Fruit fly (Drosophila melanogaster): ENCODE results near the gene Cyp4d20.

The Cyp4d20 gene

dm6 chr3L:2446201-2446600 lies 32.0 kb downstream of the Cyp4d20 start:
- TF ChIP-seq CG4496 (GFP tag; IDR thresholded peaks at IDR 0.05) = no peak
- TF ChIP-seq CG34367 (tag; optimal IDR thresholded peaks at IDR 0.05) = no peak
- no peak for TF ChIP-seq CG17806 (tag; optimal IDR thresholded peaks at IDR 0.05)
- no peak for TF ChIP-seq CG13204 (GFP tag; optimal IDR thresholded peaks at IDR 0.05)
- no peak for TF ChIP-seq Ets98B (GFP tag; IDR thresholded peaks at IDR 0.05)
- TF ChIP-seq Snoo (tag; optimal IDR thresholded peaks at IDR 0.05) = no peak
- TF ChIP-seq D1 (tag; optimal IDR thresholded peaks at IDR 0.05) = no peak
- no peak for TF ChIP-seq CG15710 (tag; optimal IDR thresholded peaks at IDR 0.05)
- TF ChIP-seq fd96Ca (GFP tag; IDR thresholded peaks at IDR 0.05) = no peak

DNA sequence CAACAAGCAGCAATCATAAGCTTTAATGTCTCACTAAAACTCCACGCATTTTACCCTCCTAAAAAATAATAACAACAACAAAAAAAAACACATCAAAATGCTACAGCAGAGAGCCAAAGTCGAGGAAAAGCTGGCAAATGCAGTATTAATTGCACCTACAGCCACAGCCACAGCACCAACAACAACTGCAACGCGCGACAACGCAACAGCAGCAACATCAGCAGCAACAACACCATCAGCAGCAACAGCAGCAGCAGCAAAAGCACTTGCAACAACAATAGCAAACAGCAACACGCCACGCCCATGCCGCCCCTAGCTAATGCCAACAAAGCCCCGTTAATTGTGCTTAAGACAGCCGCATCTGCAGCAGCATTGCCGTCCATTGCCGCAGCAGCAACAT lies 35.9 kb downstream of the Cyp4d20 start:
- peak; percentile 22; the same call in 1 of the 3 replicates for TF ChIP-seq CG4496 (GFP tag; IDR thresholded peaks at IDR 0.05)
- no peak for TF ChIP-seq fd96Ca (GFP tag; IDR thresholded peaks at IDR 0.05)

- TF ChIP-seq CG10348 (GFP tag; IDR thresholded peaks at IDR 0.05) (no peak), rn (GFP tag; IDR thresholded peaks at IDR 0.05) (no peak), CG8159 (tag; optimal IDR thresholded peaks at IDR 0.05) (no peak), CG4496 (GFP tag; IDR thresholded peaks at IDR 0.05) (no peak), Pif1A (GFP tag; optimal IDR thresholded peaks at IDR 0.05) (no peak), CG13204 (GFP tag; optimal IDR thresholded peaks at IDR 0.05) (no peak), CG15710 (tag; optimal IDR thresholded peaks at IDR 0.05) (no peak), CG9948 (tag; optimal IDR thresholded peaks at IDR 0.05) (no peak), CG17806 (tag; optimal IDR thresholded peaks at IDR 0.05) (no peak), CG14655 (GFP tag; optimal IDR thresholded peaks at IDR 0.05) (no peak)
These were observed 36.4 kb downstream of the Cyp4d20 start for dm6 chr3L:2441831-2442230.

DNA sequence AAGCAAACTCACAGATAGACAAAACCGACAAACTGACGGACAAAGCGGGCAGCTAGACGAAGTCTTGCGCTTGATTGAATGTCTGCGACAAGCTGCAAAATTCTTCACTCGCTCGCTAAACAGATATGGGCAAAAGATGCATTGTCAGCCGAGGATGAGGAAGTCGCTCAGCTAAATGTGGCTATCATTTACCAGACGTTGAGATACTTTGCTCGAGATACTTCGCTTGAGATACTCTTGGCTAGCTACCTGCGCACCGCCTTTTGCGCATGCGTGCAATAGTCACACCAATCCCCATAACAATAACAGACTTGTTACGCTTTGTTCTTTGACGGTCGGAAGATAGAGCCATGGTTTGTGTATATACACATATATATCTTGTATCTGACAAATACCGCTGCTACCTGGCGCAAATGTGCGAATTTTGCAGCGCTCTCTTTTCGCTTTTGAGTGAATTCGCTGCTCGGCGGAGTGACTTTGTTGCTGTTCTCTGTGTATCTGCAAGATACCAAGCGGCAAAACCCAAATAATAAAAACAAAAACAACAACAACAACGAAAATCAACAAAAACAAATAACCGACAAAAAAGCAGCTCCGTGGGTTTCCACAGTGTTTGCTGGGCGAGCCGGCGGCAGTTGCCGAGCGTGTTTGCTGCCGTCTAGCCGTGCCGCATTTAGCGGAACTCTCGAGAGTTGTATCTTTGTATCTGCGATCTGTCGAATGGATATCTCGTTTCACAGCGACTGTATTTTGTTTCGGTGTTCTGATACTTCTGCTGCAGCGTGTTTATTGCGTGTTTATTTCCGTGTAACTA lies 39.4 kb downstream of the Cyp4d20 start:
- TF ChIP-seq Ets98B (GFP tag; IDR thresholded peaks at IDR 0.05) = peak; percentile 50; the same call in 1 of the 2 replicates
- TF ChIP-seq fd96Ca (GFP tag; IDR thresholded peaks at IDR 0.05) = peak; percentile 40; the same call in 2 of the 3 replicates
- TF ChIP-seq CG8159 (tag; optimal IDR thresholded peaks at IDR 0.05) = no peak
- no peak for TF ChIP-seq Pif1B (GFP tag; optimal IDR thresholded peaks at IDR 0.05)
- peak; percentile 51 for TF ChIP-seq CG13204 (GFP tag; optimal IDR thresholded peaks at IDR 0.05)
- TF ChIP-seq Pif1A (GFP tag; optimal IDR thresholded peaks at IDR 0.05) = no peak
- TF ChIP-seq CG10348 (GFP tag; IDR thresholded peaks at IDR 0.05) = no peak
- TF ChIP-seq CG17806 (tag; optimal IDR thresholded peaks at IDR 0.05) = no peak
- TF ChIP-seq CG9948 (tag; optimal IDR thresholded peaks at IDR 0.05) = no peak
- no peak for TF ChIP-seq CG8301 (tag; optimal IDR thresholded peaks at IDR 0.05)
- no peak for TF ChIP-seq CG32121 (GFP tag; IDR thresholded peaks at IDR 0.05)
- no peak for TF ChIP-seq CG12605 (GFP tag; IDR thresholded peaks at IDR 0.05)
- no peak for TF ChIP-seq gl (tag; optimal IDR thresholded peaks at IDR 0.05)
- no peak for TF ChIP-seq EcR (GFP tag; optimal IDR thresholded peaks at IDR 0.05)
- TF ChIP-seq CG4496 (GFP tag; IDR thresholded peaks at IDR 0.05) = peak; percentile 80
- peak; percentile 8 for TF ChIP-seq Snoo (tag; optimal IDR thresholded peaks at IDR 0.05)
- TF ChIP-seq CG15710 (tag; optimal IDR thresholded peaks at IDR 0.05) = no peak
- no peak for TF ChIP-seq CG34367 (tag; optimal IDR thresholded peaks at IDR 0.05)
- TF ChIP-seq rn (GFP tag; IDR thresholded peaks at IDR 0.05) = no peak
- peak; percentile 8 for TF ChIP-seq CG14655 (GFP tag; optimal IDR thresholded peaks at IDR 0.05)
- TF ChIP-seq D1 (tag; optimal IDR thresholded peaks at IDR 0.05) = no peak

DNA sequence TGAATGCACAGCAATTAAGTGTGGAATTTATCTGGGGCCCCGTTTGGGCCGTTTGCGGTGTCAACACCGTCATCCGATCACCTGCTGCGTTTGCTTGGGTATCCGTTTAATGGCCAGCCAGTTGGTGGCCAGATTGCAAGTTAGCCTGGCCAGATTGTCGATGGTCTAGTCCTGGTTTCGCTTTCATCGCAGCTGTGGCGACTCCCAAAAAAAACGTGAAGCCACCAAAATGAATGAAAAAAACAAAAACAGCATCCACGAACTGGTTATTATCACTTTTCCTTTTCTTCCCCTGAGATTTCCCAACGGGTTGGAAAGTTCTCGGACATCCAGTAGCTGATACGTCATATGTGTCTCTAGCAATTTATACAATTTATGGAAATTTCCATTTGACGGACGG lies 40.7 kb downstream of the Cyp4d20 start:
- TF ChIP-seq fd96Ca (GFP tag; IDR thresholded peaks at IDR 0.05) (no peak), CG14655 (GFP tag; optimal IDR thresholded peaks at IDR 0.05) (no peak), CG12605 (GFP tag; IDR thresholded peaks at IDR 0.05) (no peak), Snoo (tag; optimal IDR thresholded peaks at IDR 0.05) (no peak), gl (tag; optimal IDR thresholded peaks at IDR 0.05) (no peak), CG10348 (GFP tag; IDR thresholded peaks at IDR 0.05) (no peak), EcR (GFP tag; optimal IDR thresholded peaks at IDR 0.05) (no peak), CG8301 (tag; optimal IDR thresholded peaks at IDR 0.05) (no peak), D1 (tag; optimal IDR thresholded peaks at IDR 0.05) (no peak), CG34367 (tag; optimal IDR thresholded peaks at IDR 0.05) (no peak), CG32121 (GFP tag; IDR thresholded peaks at IDR 0.05) (no peak), Ets98B (GFP tag; IDR thresholded peaks at IDR 0.05) (no peak), CG9948 (tag; optimal IDR thresholded peaks at IDR 0.05) (no peak), rn (GFP tag; IDR thresholded peaks at IDR 0.05) (no peak), CG17806 (tag; optimal IDR thresholded peaks at IDR 0.05) (no peak), CG8159 (tag; optimal IDR thresholded peaks at IDR 0.05) (no peak), CG4496 (GFP tag; IDR thresholded peaks at IDR 0.05) (no peak), CG13204 (GFP tag; optimal IDR thresholded peaks at IDR 0.05) (no peak), Pif1A (GFP tag; optimal IDR thresholded peaks at IDR 0.05) (no peak)

- TF ChIP-seq Pif1A (GFP tag; optimal IDR thresholded peaks at IDR 0.05) (no peak), CG34367 (tag; optimal IDR thresholded peaks at IDR 0.05) (no peak), CG32121 (GFP tag; IDR thresholded peaks at IDR 0.05) (no peak), Pif1B (GFP tag; optimal IDR thresholded peaks at IDR 0.05) (no peak), EcR (GFP tag; optimal IDR thresholded peaks at IDR 0.05) (no peak), gl (tag; optimal IDR thresholded peaks at IDR 0.05) (no peak), CG13204 (GFP tag; optimal IDR thresholded peaks at IDR 0.05) (no peak), CG12605 (GFP tag; IDR thresholded peaks at IDR 0.05) (no peak), CG8301 (tag; optimal IDR thresholded peaks at IDR 0.05) (no peak), Ets98B (GFP tag; IDR thresholded peaks at IDR 0.05) (no peak), CG14655 (GFP tag; optimal IDR thresholded peaks at IDR 0.05) (no peak)
These were observed 41.4 kb downstream of the Cyp4d20 start for dm6 chr3L:2436754-2437335.
